Fruit fly (Drosophila melanogaster): Measurements from ENCODE around the gene PKD.

dm6 chr3R:18294488-18294887 is 19.7 kb downstream of the PKD start:
- TF ChIP-seq CG14014 (GFP tag; IDR thresholded peaks at IDR 0.05) (no peak), hth (optimal IDR thresholded peaks at IDR 0.05) (no peak)
